Worm (Caenorhabditis elegans): ENCODE data around the gene puf-3.
"Not testable (repeated sequence)": the region's sequence is repeated elsewhere in the genome, so short reads cannot be mapped to it uniquely, and the experiment has no call there.

ce11 chrIV:13462165-13462712 lies 49.7 kb downstream of the puf-3 start:
- not testable (repeated sequence) for TF ChIP-seq lin-13 (GFP tag; optimal IDR thresholded peaks at IDR 0.05); zip-2 (tag; optimal IDR thresholded peaks at IDR 0.05); ztf-11 (tag; optimal IDR thresholded peaks at IDR 0.05)
